Worm (Caenorhabditis elegans) whole organism, L2 larva: ENCODE measurements around the gene htp-1.

ENCODE experiments used
- lin-13 ChIP-seq: fragments of 150-350 bp; optimal IDR thresholded peaks from 2 replicates; lab custom pipeline; 2014; ENCODE audit warnings: missing biosample characterization, missing genetic modification reagents, missing genetic modification characterization
- lin-39 ChIP-seq: fragments of 150-350 bp; optimal IDR thresholded peaks from 2 replicates; lab custom pipeline; 2014; ENCODE audit warnings: missing biosample characterization, missing genetic modification reagents, missing genetic modification characterization
- skn-1 ChIP-seq: sonication (generic microtip); optimal IDR thresholded peaks from 2 replicates; lab custom pipeline; 2017; ENCODE audit warnings: missing biosample characterization, missing genetic modification characterization
- zag-1 ChIP-seq: fragments of 150-350 bp; optimal IDR thresholded peaks from 2 replicates; lab custom pipeline; 2014; ENCODE audit warnings: missing biosample characterization, missing genetic modification characterization

DNA sequence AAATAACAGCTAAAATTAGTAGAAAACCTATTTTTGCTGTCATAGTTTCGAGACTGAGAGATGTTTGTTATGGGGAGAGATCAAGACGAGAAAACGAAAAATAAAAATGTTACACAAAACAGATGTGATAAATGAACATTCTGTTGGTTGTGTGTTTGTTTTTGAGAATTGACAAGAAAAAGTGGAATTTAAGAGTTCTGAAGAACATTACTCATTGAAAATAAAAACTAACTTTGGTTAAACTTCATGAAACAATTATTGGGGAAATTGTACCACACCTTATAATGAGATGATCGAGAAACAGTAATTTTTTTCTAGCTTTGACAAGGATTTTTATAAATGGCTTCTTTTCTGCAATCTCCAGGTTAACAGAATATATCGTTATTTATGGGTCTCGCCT lies 38.0 kb downstream of the htp-1 start, which contains the start of gene Y4C6B.7:
- TF ChIP-seq skn-1 = no peak
- no peak for TF ChIP-seq lin-39
- no peak for TF ChIP-seq zag-1 (tag; lab: Kevin White, UChicago)
- TF ChIP-seq lin-13 (GFP tag; lab: Kevin White, UChicago) = no peak
